Worm (Caenorhabditis elegans) whole organism, L1 larva: ENCODE data around the gene smcr-8.

Experiments used
- ceh-82 ChIP-seq, 3 experiments: fragments of 150-350 bp in 1 of 3; sonication (generic microtip) in 2 of 3; optimal IDR thresholded peaks; 2 replicates each; lab custom pipeline; 2014 to 2017; ENCODE audit warnings: missing biosample characterization in 3 of 3, missing genetic modification characterization in 3 of 3
- dpl-1 ChIP-seq, 3 experiments: fragments of 150-350 bp in 2 of 3; sonication (generic microtip) in 1 of 3; optimal IDR thresholded peaks; 2 replicates each; lab custom pipeline; 2014 to 2017; ENCODE audit warnings: missing biosample characterization in 3 of 3, missing genetic modification characterization in 3 of 3, missing genetic modification reagents in 3 of 3
- efl-1 ChIP-seq, 4 experiments: fragments of 150-350 bp; optimal IDR thresholded peaks in 3 of 4; peaks in 1 of 4; 1 replicate in 1 of 4; 2 replicates in 3 of 4; lab custom pipeline; 2014; ENCODE audit warnings: missing biosample characterization in 2 of 4, missing genetic modification characterization in 2 of 4, missing genetic modification reagents in 2 of 4
- elt-2 ChIP-seq: sonication (generic microtip); optimal IDR thresholded peaks from 2 replicates; lab custom pipeline; 2016; ENCODE audit warnings: missing genetic modification characterization, mild to moderate bottlenecking, inconsistent platforms, missing compliant biosample characterization, missing genetic modification reagents
- fkh-10 ChIP-seq: sonication (generic microtip); optimal IDR thresholded peaks from 2 replicates; lab custom pipeline; 2017; ENCODE audit warnings: missing biosample characterization, missing genetic modification reagents, missing genetic modification characterization
- lin-13 ChIP-seq: fragments of 150-350 bp; optimal IDR thresholded peaks from 2 replicates; lab custom pipeline; 2014; ENCODE audit warnings: missing biosample characterization, missing genetic modification reagents, missing genetic modification characterization
- mep-1 ChIP-seq: fragments of 150-350 bp; optimal IDR thresholded peaks from 2 replicates; lab custom pipeline; 2014; ENCODE audit warnings: missing biosample characterization, missing genetic modification characterization
- nhr-20 ChIP-seq: sonication (generic microtip); optimal IDR thresholded peaks from 2 replicates; lab custom pipeline; 2016; ENCODE audit warnings: mild to moderate bottlenecking, missing genetic modification characterization, missing compliant biosample characterization
- skn-1 ChIP-seq: fragments of 150-350 bp; optimal IDR thresholded peaks from 2 replicates; lab custom pipeline; 2014; ENCODE audit warnings: missing biosample characterization, missing genetic modification characterization
- unc-62 ChIP-seq: fragments of 150-350 bp; optimal IDR thresholded peaks from 2 replicates; lab custom pipeline; 2014; ENCODE audit warnings: missing biosample characterization, missing genetic modification reagents, missing genetic modification characterization
- vab-15 ChIP-seq: sonication (generic microtip); optimal IDR thresholded peaks from 2 replicates; lab custom pipeline; 2017; ENCODE audit warnings: missing genotype, mild to moderate bottlenecking, missing genetic modification characterization, missing compliant biosample characterization
- ztf-11 ChIP-seq, 2 experiments: sonication (generic microtip); optimal IDR thresholded peaks; 2 replicates each; lab custom pipeline; 2016 to 2017; ENCODE audit warnings: missing genetic modification characterization in 2 of 2, missing biosample characterization in 1 of 2, missing compliant biosample characterization in 1 of 2

DNA sequence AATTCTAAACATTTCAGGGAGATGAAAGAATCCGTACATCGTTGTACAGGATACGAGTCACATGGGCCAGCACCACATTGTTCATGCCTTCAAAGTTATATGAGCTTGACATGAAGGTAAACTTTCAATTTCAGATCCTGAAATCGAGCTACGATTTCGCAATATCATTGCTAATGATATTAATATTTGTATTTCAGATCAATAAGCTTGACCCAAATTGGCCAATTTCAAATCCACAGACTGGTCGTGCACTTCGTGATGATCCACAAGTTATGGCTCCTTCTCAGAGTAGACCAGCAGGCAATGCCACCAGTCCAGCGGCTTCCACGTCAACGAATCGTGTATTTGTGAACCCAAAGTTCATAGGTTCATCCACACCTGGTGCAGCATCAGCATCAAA lies 27.2 kb downstream of the smcr-8 start:
- TF ChIP-seq ceh-82 (tag; optimal IDR thresholded peaks at IDR 0.05; lab: Kevin White, UChicago) (no peak), mep-1 (tag; lab: Kevin White, UChicago) (no peak), fkh-10 (no peak), efl-1 (optimal IDR thresholded peaks at IDR 0.05; lab: Kevin White, UChicago) (no peak), efl-1 (GFP tag; optimal IDR thresholded peaks at IDR 0.05 in 1 of 2; lab: Kevin White, UChicago) (no peak), unc-62 (no peak), dpl-1 (GFP tag; optimal IDR thresholded peaks at IDR 0.05; lab: Kevin White, UChicago) (no peak), lin-13 (GFP tag; lab: Kevin White, UChicago) (no peak), elt-2 (no peak), skn-1 (tag; lab: Kevin White, UChicago) (no peak), nhr-20 (tag; lab: Kevin White, UChicago) (no peak), ztf-11 (tag; optimal IDR thresholded peaks at IDR 0.05; lab: Kevin White, UChicago) (no peak), vab-15 (tag; lab: Kevin White, UChicago) (no peak)
